Worm (Caenorhabditis elegans) whole organism, midembryonic: ENCODE results near the gene sod-4.

Source experiments
- T22C8.4 ChIP-seq: fragments of 200-800 bp; sonication (Bioruptor generic); IDR thresholded peaks from 2 replicates; pipeline ENCODE4 v1.3.6; 2022; ENCODE audit warnings: missing genetic modification characterization, missing compliant biosample characterization
- cog-1 ChIP-seq: sonication (generic microtip); optimal IDR thresholded peaks from 2 replicates; lab custom pipeline; 2016; ENCODE audit warnings: missing genetic modification characterization, missing compliant biosample characterization
- flt-1 ChIP-seq: fragments of 200-800 bp; sonication (Bioruptor generic); IDR thresholded peaks from 2 replicates; pipeline ENCODE4 v1.3.6; 2022; ENCODE audit warnings: missing genetic modification characterization, missing compliant biosample characterization
- klf-2 ChIP-seq: fragments of 200-800 bp; sonication (Bioruptor generic); conservative IDR thresholded peaks from 2 replicates; pipeline ENCODE4 v1.3.6; 2022; ENCODE audit warnings: missing genetic modification reagents, missing genetic modification characterization, missing compliant biosample characterization
- med-1 ChIP-seq: sonication (generic microtip); optimal IDR thresholded peaks from 2 replicates; lab custom pipeline; 2017; ENCODE audit warnings: missing genetic modification characterization, mild to moderate bottlenecking, missing compliant biosample characterization, antibody characterized with exemption, missing genetic modification reagents; ENCODE audit not compliant: insufficient read depth
- ref-1 ChIP-seq: fragments of 200-800 bp; sonication (Bioruptor generic); conservative IDR thresholded peaks from 2 replicates; pipeline ENCODE4 v1.3.6; 2022; ENCODE audit warnings: missing genetic modification reagents, missing genetic modification characterization, missing compliant biosample characterization
- ztf-23 ChIP-seq: fragments of 200-800 bp; sonication (Bioruptor generic); IDR thresholded peaks from 2 replicates; pipeline ENCODE4 v1.3.6; 2022; ENCODE audit warnings: missing genetic modification reagents, missing genetic modification characterization, missing compliant biosample characterization
- ztf-29 ChIP-seq: fragments of 200-800 bp; sonication (Bioruptor generic); IDR thresholded peaks from 2 replicates; pipeline ENCODE4 v1.3.6; 2022; ENCODE audit warnings: missing genetic modification reagents, missing genetic modification characterization, missing compliant biosample characterization

- TF ChIP-seq T22C8.4 (no peak), med-1 (GFP tag; lab: Kevin White, UChicago) (no peak), flt-1 (GFP tag; lab: Robert Waterston, UW) (no peak), ref-1 (GFP tag; lab: Robert Waterston, UW) (no peak), ztf-23 (GFP tag; lab: Robert Waterston, UW) (no peak), cog-1 (tag; lab: Kevin White, UChicago) (no peak), klf-2 (no peak), ztf-29 (GFP tag; lab: Robert Waterston, UW) (no peak)
These were observed 25.1 kb upstream of the sod-4 start, which contains the start of gene trpp-3 for ce11 chrIII:9525252-9525651.
